Worm (Caenorhabditis elegans) whole organism, early embryonic: ENCODE results near the gene tbc-1.

ENCODE experiments used
- ama-1 ChIP-seq: fragments of 150-350 bp; optimal IDR thresholded peaks from 2 replicates; lab custom pipeline; 2014
- ets-7 ChIP-seq: sonication (generic microtip); optimal IDR thresholded peaks from 2 replicates; lab custom pipeline; 2016; ENCODE audit warnings: missing genotype, missing genetic modification characterization, missing compliant biosample characterization
- flt-1 ChIP-seq: fragments of 200-800 bp; sonication (Bioruptor generic); IDR thresholded peaks from 2 replicates; pipeline ENCODE4 v1.3.6; 2022; ENCODE audit warnings: missing genetic modification characterization, missing compliant biosample characterization
- hnd-1 ChIP-seq: sonication (generic microtip); optimal IDR thresholded peaks from 2 replicates; lab custom pipeline; 2016; ENCODE audit warnings: missing genetic modification characterization, missing compliant biosample characterization
- pes-1 ChIP-seq: fragments of 200-800 bp; sonication (Bioruptor generic); IDR thresholded peaks from 2 replicates; pipeline ENCODE4 v1.3.6; 2022; ENCODE audit warnings: missing genetic modification reagents, missing genetic modification characterization, missing compliant biosample characterization
- scrt-1 ChIP-seq: fragments of 200-800 bp; sonication (Bioruptor generic); IDR thresholded peaks from 2 replicates; pipeline ENCODE4 v1.3.6; 2022; ENCODE audit warnings: missing genetic modification characterization, missing compliant biosample characterization
- tbx-11 ChIP-seq: fragments of 200-800 bp; sonication (Bioruptor generic); IDR thresholded peaks from 2 replicates; pipeline ENCODE4 v1.3.6; 2022; ENCODE audit warnings: missing genetic modification characterization, missing compliant biosample characterization
- tbx-37 ChIP-seq: fragments of 200-800 bp; sonication (Bioruptor generic); conservative IDR thresholded peaks from 2 replicates; pipeline ENCODE4 v1.3.6; 2022; ENCODE audit warnings: missing genetic modification reagents, missing genetic modification characterization, missing compliant biosample characterization

DNA sequence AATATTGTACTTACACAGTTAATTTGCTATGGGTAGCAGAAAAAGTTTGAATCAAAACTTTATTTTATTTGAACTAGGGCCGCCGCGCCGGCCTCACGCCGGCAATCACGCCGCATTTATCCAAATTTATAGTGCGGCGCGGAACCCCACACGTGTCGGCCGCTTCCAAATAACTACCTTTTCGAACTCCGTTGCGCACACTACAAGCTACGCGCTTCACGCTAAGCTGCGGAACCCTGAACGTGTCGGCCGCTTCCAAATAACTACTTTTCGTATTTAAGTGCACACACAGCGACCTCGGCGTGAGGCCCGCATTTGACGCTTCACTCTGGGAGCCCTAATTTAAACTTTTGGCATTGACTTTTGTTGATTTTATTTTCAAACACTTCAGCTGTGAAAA lies 39.1 kb upstream of the tbc-1 start:
- no peak for TF ChIP-seq tbx-11
- TF ChIP-seq scrt-1 (GFP tag; lab: Robert Waterston, UW) = no peak
- no peak for TF ChIP-seq flt-1 (GFP tag; lab: Robert Waterston, UW)
- TF ChIP-seq tbx-37 (GFP tag; lab: Robert Waterston, UW) = no peak
- TF ChIP-seq ama-1 (lab: Kevin White, UChicago) = no peak
- no peak for TF ChIP-seq hnd-1 (tag; lab: Kevin White, UChicago)
- no peak for TF ChIP-seq ets-7 (tag; lab: Kevin White, UChicago)
- TF ChIP-seq pes-1 (GFP tag; lab: Robert Waterston, UW) = no peak
